Worm (Caenorhabditis elegans) whole organism, midembryonic: ENCODE results near the gene Y73B6A.1.

ENCODE experiments used
- T22C8.4 ChIP-seq: fragments of 200-800 bp; sonication (Bioruptor generic); IDR thresholded peaks from 2 replicates; pipeline ENCODE4 v1.3.6; 2022; ENCODE audit warnings: missing genetic modification characterization, missing compliant biosample characterization
- cog-1 ChIP-seq: sonication (generic microtip); optimal IDR thresholded peaks from 2 replicates; lab custom pipeline; 2016; ENCODE audit warnings: missing genetic modification characterization, missing compliant biosample characterization
- flt-1 ChIP-seq: fragments of 200-800 bp; sonication (Bioruptor generic); IDR thresholded peaks from 2 replicates; pipeline ENCODE4 v1.3.6; 2022; ENCODE audit warnings: missing genetic modification characterization, missing compliant biosample characterization
- klf-2 ChIP-seq: fragments of 200-800 bp; sonication (Bioruptor generic); conservative IDR thresholded peaks from 2 replicates; pipeline ENCODE4 v1.3.6; 2022; ENCODE audit warnings: missing genetic modification reagents, missing genetic modification characterization, missing compliant biosample characterization
- med-1 ChIP-seq: sonication (generic microtip); optimal IDR thresholded peaks from 2 replicates; lab custom pipeline; 2017; ENCODE audit warnings: missing genetic modification characterization, mild to moderate bottlenecking, missing compliant biosample characterization, antibody characterized with exemption, missing genetic modification reagents; ENCODE audit not compliant: insufficient read depth
- ref-1 ChIP-seq: fragments of 200-800 bp; sonication (Bioruptor generic); conservative IDR thresholded peaks from 2 replicates; pipeline ENCODE4 v1.3.6; 2022; ENCODE audit warnings: missing genetic modification reagents, missing genetic modification characterization, missing compliant biosample characterization
- tab-1 ChIP-seq: fragments of 200-800 bp; sonication (Bioruptor generic); IDR thresholded peaks from 2 replicates; pipeline ENCODE4 v1.3.6; 2022; ENCODE audit warnings: missing genetic modification characterization, missing compliant biosample characterization
- ztf-23 ChIP-seq: fragments of 200-800 bp; sonication (Bioruptor generic); IDR thresholded peaks from 2 replicates; pipeline ENCODE4 v1.3.6; 2022; ENCODE audit warnings: missing genetic modification reagents, missing genetic modification characterization, missing compliant biosample characterization
- ztf-29 ChIP-seq: fragments of 200-800 bp; sonication (Bioruptor generic); IDR thresholded peaks from 2 replicates; pipeline ENCODE4 v1.3.6; 2022; ENCODE audit warnings: missing genetic modification reagents, missing genetic modification characterization, missing compliant biosample characterization

ce11 chrIV:6639880-6640279 lies 27.9 kb downstream of the Y73B6A.1 start, which contains the start of gene C01B10.6:
- no peak for TF ChIP-seq flt-1 (GFP tag; lab: Robert Waterston, UW)
- TF ChIP-seq ztf-29 = no peak
- TF ChIP-seq med-1 (GFP tag; lab: Kevin White, UChicago) = no peak
- no peak for TF ChIP-seq ztf-23 (GFP tag; lab: Robert Waterston, UW)
- no peak for TF ChIP-seq klf-2 (GFP tag; lab: Robert Waterston, UW)
- TF ChIP-seq cog-1 = no peak
- TF ChIP-seq tab-1 (GFP tag; lab: Robert Waterston, UW) = no peak
- no peak for TF ChIP-seq ref-1 (GFP tag; lab: Robert Waterston, UW)
- no peak for TF ChIP-seq T22C8.4 (GFP tag; lab: Robert Waterston, UW)
